Worm (Caenorhabditis elegans) whole organism, L4/young adult: Measurements from ENCODE around the gene pir-2.
"Not testable (repeated sequence)": the region's sequence is repeated elsewhere in the genome, so short reads cannot be mapped to it uniquely, and the experiment has no call there.

ENCODE experiments used
- W03F9.2 ChIP-seq: fragments of 150-350 bp; optimal IDR thresholded peaks from 2 replicates; lab custom pipeline; 2014; ENCODE audit warnings: missing biosample characterization, missing genetic modification characterization
- dao-5 ChIP-seq: sonication (generic microtip); optimal IDR thresholded peaks from 2 replicates; lab custom pipeline; 2016; ENCODE audit warnings: missing genotype, missing genetic modification characterization, moderate library complexity, missing compliant biosample characterization
- him-1 ChIP-seq: sonication (generic microtip); optimal IDR thresholded peaks from 2 replicates; lab custom pipeline; 2016; ENCODE audit warnings: missing genotype, missing genetic modification reagents, missing genetic modification characterization, missing compliant biosample characterization

- TF ChIP-seq W03F9.2; dao-5 (tag; lab: Kevin White, UChicago); him-1 (tag; lab: Kevin White, UChicago): not testable (repeated sequence)
These were observed 23.2 kb downstream of the pir-2 start, which contains the start of gene T26G10.4 for ce11 chrIII:9420231-9420630.
